Worm (Caenorhabditis elegans) whole organism, early embryonic: ENCODE measurements around the gene kin-24.

Source experiments
- B0310.2 ChIP-seq: sonication (generic microtip); optimal IDR thresholded peaks from 2 replicates; lab custom pipeline; 2016; ENCODE audit warnings: mild to moderate bottlenecking, missing genetic modification characterization, missing compliant biosample characterization
- F13C5.2 ChIP-seq: sonication (generic microtip); optimal IDR thresholded peaks from 2 replicates; lab custom pipeline; 2017; ENCODE audit warnings: mild to moderate bottlenecking, missing genetic modification characterization, inconsistent platforms, missing compliant biosample characterization
- aly-1 ChIP-seq: sonication (generic microtip); optimal IDR thresholded peaks from 2 replicates; lab custom pipeline; 2016; ENCODE audit warnings: missing genetic modification characterization, missing compliant biosample characterization
- ama-1 ChIP-seq: fragments of 150-350 bp; optimal IDR thresholded peaks from 2 replicates; lab custom pipeline; 2014
- ceh-13 ChIP-seq: fragments of 200-800 bp; sonication (Bioruptor generic); optimal IDR thresholded peaks from 2 replicates; lab custom pipeline; 2018; ENCODE audit warnings: mild to moderate bottlenecking, missing genetic modification characterization, missing compliant biosample characterization
- ceh-36 ChIP-seq: sonication (generic microtip); optimal IDR thresholded peaks from 2 replicates; lab custom pipeline; 2016; ENCODE audit warnings: missing genetic modification characterization, inconsistent platforms, missing compliant biosample characterization
- ets-7 ChIP-seq: sonication (generic microtip); optimal IDR thresholded peaks from 2 replicates; lab custom pipeline; 2016; ENCODE audit warnings: missing genotype, missing genetic modification characterization, missing compliant biosample characterization
- flt-1 ChIP-seq: fragments of 200-800 bp; sonication (Bioruptor generic); IDR thresholded peaks from 2 replicates; pipeline ENCODE4 v1.3.6; 2022; ENCODE audit warnings: missing genetic modification characterization, missing compliant biosample characterization
- hmbx-1 ChIP-seq: sonication (generic microtip); optimal IDR thresholded peaks from 2 replicates; lab custom pipeline; 2016; ENCODE audit warnings: mild to moderate bottlenecking, missing genetic modification characterization, missing compliant biosample characterization
- hmg-4 ChIP-seq: fragments of 200-800 bp; sonication (Bioruptor generic); optimal IDR thresholded peaks from 2 replicates; lab custom pipeline; 2018; ENCODE audit warnings: mild to moderate bottlenecking, missing genetic modification characterization, missing compliant biosample characterization
- hnd-1 ChIP-seq: sonication (generic microtip); optimal IDR thresholded peaks from 2 replicates; lab custom pipeline; 2016; ENCODE audit warnings: missing genetic modification characterization, missing compliant biosample characterization
- pes-1 ChIP-seq: fragments of 200-800 bp; sonication (Bioruptor generic); IDR thresholded peaks from 2 replicates; pipeline ENCODE4 v1.3.6; 2022; ENCODE audit warnings: missing genetic modification reagents, missing genetic modification characterization, missing compliant biosample characterization
- scrt-1 ChIP-seq: fragments of 200-800 bp; sonication (Bioruptor generic); IDR thresholded peaks from 2 replicates; pipeline ENCODE4 v1.3.6; 2022; ENCODE audit warnings: missing genetic modification characterization, missing compliant biosample characterization
- sea-1 ChIP-seq: fragments of 200-800 bp; sonication (Bioruptor generic); conservative IDR thresholded peaks from 2 replicates; pipeline ENCODE4 v1.3.6; 2022; ENCODE audit warnings: missing genetic modification characterization, missing compliant biosample characterization
- tbx-11 ChIP-seq: fragments of 200-800 bp; sonication (Bioruptor generic); IDR thresholded peaks from 2 replicates; pipeline ENCODE4 v1.3.6; 2022; ENCODE audit warnings: missing genetic modification characterization, missing compliant biosample characterization
- tbx-37 ChIP-seq: fragments of 200-800 bp; sonication (Bioruptor generic); conservative IDR thresholded peaks from 2 replicates; pipeline ENCODE4 v1.3.6; 2022; ENCODE audit warnings: missing genetic modification reagents, missing genetic modification characterization, missing compliant biosample characterization
- tra-4 ChIP-seq: sonication (generic microtip); optimal IDR thresholded peaks from 2 replicates; lab custom pipeline; 2017; ENCODE audit warnings: missing genetic modification characterization, missing compliant biosample characterization

kin-24 gene

DNA sequence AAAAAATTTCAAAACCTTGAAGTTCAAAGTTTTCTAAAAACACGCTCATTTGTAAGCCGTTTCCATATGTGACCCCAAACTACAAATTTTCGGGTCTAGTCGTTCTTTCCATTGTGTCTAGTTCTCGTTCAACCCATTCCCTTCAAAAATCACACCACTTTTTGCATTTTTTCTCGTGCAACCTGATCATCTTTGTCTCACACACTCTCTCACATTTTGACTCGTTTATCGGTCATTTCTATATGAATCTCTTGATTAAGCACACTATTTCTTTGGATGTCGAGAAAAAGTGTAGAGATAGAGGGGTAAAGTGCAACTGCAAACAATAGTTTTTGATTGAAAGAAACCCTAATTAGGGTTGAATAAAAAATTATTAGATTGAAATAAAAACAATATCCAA is 37.3 kb downstream of the kin-24 start:
- TF ChIP-seq B0310.2 (no peak), F13C5.2 (no peak), ceh-36 (no peak), tbx-11 (GFP tag; lab: Robert Waterston, UW) (no peak), pes-1 (GFP tag; lab: Robert Waterston, UW) (no peak), scrt-1 (GFP tag; lab: Robert Waterston, UW) (no peak), ama-1 (lab: Kevin White, UChicago) (no peak), aly-1 (tag; lab: Kevin White, UChicago) (no peak), ets-7 (tag; lab: Kevin White, UChicago) (no peak), tra-4 (tag; lab: Kevin White, UChicago) (no peak), sea-1 (GFP tag; lab: Robert Waterston, UW) (no peak), hnd-1 (tag; lab: Kevin White, UChicago) (no peak), ceh-13 (no peak), hmbx-1 (tag; lab: Kevin White, UChicago) (no peak)

DNA sequence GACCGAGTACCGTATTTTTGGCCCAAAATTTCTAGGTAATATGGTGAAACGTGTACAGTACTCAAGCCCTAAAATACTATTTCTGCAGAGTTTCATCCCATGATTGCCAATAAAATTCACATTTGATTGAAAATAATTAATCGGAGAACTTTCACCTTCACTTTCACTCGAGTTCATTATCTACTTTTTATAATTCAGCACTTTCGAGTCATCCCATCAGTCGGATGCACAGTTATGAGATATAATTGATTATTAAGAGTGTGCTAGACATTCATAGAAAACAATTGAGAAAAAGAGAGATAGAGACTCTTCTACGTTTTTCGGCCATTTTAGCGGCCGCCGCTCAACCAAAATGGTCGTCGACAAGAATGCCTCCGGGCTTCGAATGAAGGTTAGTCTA is 38.2 kb downstream of the kin-24 start, which contains the start of gene fat-3:
Gene fat-3 (plus strand): TSS at position 313 of the 400 bp plus-strand sequence.
- TF ChIP-seq ets-7 (tag; lab: Kevin White, UChicago), result no peak
- no peak for TF ChIP-seq ama-1 (lab: Kevin White, UChicago)

DNA sequence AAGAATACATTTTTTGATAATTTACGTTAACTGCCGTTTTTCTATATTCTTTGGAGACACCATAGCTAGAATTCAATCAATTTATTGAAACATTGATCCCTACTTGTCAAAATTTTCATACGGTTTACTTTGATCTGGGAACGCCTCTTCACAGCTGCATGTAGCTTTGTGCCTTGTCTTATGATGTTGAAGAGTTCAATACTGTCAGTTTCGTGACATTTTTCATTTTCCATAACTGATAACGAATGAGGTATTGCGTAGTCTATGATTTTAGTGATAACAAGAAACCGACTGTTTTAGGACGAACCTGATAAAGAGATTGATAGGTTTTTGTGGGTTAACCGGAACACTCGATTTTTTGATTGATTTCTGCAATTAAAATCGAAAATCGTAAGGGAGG is 39.5 kb downstream of the kin-24 start:
- no peak for TF ChIP-seq tbx-37 (GFP tag; lab: Robert Waterston, UW)
- TF ChIP-seq ama-1 (lab: Kevin White, UChicago), result no peak
- no peak for TF ChIP-seq tbx-11 (GFP tag; lab: Robert Waterston, UW)
- no peak for TF ChIP-seq aly-1 (tag; lab: Kevin White, UChicago)
- TF ChIP-seq B0310.2, result no peak
- no peak for TF ChIP-seq hmbx-1 (tag; lab: Kevin White, UChicago)
- TF ChIP-seq tra-4 (tag; lab: Kevin White, UChicago), result no peak
- no peak for TF ChIP-seq sea-1 (GFP tag; lab: Robert Waterston, UW)
- TF ChIP-seq scrt-1 (GFP tag; lab: Robert Waterston, UW), result no peak
- TF ChIP-seq pes-1 (GFP tag; lab: Robert Waterston, UW), result no peak
- no peak for TF ChIP-seq ceh-36
- TF ChIP-seq ceh-13, result no peak
- TF ChIP-seq F13C5.2, result no peak
- no peak for TF ChIP-seq ets-7 (tag; lab: Kevin White, UChicago)
- no peak for TF ChIP-seq flt-1

DNA sequence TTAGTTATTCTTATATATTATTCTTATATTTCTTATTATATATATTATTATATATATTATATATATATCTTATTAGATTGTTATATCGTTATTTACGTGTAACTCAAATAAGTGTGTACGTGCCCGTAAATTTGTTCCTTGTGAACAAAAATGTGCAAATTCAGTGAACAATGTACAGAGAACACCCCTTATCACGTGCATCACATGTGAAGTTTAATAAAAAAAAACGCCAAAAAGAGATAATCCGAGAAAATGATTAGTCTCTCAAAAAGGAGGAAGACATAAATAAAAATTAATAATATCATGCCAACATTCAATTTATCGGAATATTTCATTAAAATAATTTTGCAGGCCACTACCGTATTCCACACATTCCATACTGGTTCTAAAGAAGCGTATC is 41.2 kb downstream of the kin-24 start:
- TF ChIP-seq ets-7 (tag; lab: Kevin White, UChicago), result no peak
- no peak for TF ChIP-seq ceh-36
- TF ChIP-seq aly-1 (tag; lab: Kevin White, UChicago), result no peak
- no peak for TF ChIP-seq sea-1 (GFP tag; lab: Robert Waterston, UW)

DNA sequence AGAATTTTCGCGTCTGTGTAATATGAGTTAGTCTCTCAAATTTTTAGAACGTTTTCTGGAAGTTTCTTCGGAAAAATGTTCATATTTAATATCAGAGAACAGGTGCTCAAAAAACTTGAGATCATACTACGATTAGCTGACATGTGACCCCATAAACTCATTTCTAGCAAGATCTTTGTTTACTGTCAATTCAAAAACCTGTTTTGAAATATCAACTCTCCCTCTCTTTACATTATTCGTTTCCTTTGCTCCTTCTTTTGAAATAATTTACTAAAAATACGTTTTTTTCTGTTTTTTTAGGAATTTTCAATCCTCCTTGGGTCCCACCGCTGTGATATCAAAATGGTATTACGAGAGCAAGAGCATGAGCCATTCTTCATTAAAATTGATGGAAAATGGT is 41.8 kb downstream of the kin-24 start, which contains the start of gene fat-4:
Gene fat-4 (plus strand): TSS at position 301 of the 400 bp plus-strand sequence.
- TF ChIP-seq ama-1 (lab: Kevin White, UChicago) (no peak), tra-4 (tag; lab: Kevin White, UChicago) (no peak), scrt-1 (GFP tag; lab: Robert Waterston, UW) (no peak), hmbx-1 (tag; lab: Kevin White, UChicago) (no peak), tbx-37 (GFP tag; lab: Robert Waterston, UW) (no peak), F13C5.2 (no peak), pes-1 (GFP tag; lab: Robert Waterston, UW) (no peak), flt-1 (no peak), hnd-1 (tag; lab: Kevin White, UChicago) (no peak), ceh-36 (no peak), ets-7 (tag; lab: Kevin White, UChicago) (no peak), sea-1 (GFP tag; lab: Robert Waterston, UW) (no peak), ceh-13 (no peak), aly-1 (tag; lab: Kevin White, UChicago) (no peak), hmg-4 (no peak), B0310.2 (no peak), tbx-11 (GFP tag; lab: Robert Waterston, UW) (no peak)

DNA sequence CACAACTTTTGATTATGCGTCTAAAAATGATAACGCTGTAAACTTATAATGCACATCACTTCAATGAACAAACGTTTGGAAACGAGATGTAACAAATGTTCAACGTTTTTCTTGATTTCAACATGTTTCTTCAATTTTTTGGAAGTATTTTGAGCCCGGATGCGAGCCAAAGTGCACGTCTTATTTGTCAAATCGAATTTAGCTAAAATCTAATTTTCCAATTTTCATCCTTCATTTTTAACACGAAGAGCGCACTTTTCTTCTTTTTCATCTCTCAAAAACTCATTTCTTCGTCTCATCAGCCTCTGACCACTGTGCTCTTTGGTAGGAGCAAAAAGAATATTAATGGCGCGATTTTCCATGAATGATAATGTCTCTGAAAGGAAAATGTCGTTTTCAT is 42.6 kb downstream of the kin-24 start:
- no peak for TF ChIP-seq hmg-4
- no peak for TF ChIP-seq ets-7 (tag; lab: Kevin White, UChicago)
- no peak for TF ChIP-seq pes-1 (GFP tag; lab: Robert Waterston, UW)
- no peak for TF ChIP-seq aly-1 (tag; lab: Kevin White, UChicago)
- no peak for TF ChIP-seq sea-1 (GFP tag; lab: Robert Waterston, UW)
- TF ChIP-seq hnd-1 (tag; lab: Kevin White, UChicago), result no peak
- TF ChIP-seq ama-1 (lab: Kevin White, UChicago), result no peak
- no peak for TF ChIP-seq flt-1
- no peak for TF ChIP-seq scrt-1 (GFP tag; lab: Robert Waterston, UW)
- no peak for TF ChIP-seq ceh-13
- TF ChIP-seq B0310.2, result no peak
- TF ChIP-seq F13C5.2, result no peak
- TF ChIP-seq tbx-11 (GFP tag; lab: Robert Waterston, UW), result no peak
- TF ChIP-seq hmbx-1 (tag; lab: Kevin White, UChicago), result no peak
- no peak for TF ChIP-seq tbx-37 (GFP tag; lab: Robert Waterston, UW)
- TF ChIP-seq ceh-36, result no peak

DNA sequence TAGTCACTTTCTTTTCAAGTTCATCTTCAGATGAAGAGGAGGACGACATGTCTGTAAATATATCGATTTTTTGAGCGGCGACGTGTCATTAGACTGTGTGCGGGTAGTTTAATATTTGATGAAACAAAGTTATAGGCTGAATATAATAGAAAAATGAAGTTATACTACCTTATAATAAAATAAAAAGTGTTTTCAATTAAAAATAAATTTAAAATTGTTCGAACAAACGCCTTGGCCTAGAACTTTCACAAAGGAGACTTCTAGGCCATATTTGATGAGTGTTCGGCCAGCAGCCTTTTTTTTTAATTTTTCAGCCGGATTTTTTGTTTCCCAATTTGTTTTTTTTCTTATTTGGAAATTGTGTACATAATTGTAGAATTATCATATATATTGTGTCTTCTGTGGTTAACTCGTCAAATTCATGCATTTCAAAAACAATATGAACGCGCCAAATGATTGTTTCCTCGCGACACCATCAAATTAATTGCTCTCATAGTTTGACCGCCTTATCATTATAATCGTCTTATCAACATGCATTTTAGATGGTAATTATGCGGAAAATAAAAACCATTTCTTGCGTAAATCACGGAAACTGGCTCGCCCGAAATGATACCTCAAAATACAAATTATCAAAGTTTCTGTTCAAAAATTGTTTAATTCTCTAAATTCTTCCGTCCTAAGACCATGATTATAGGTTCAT is 43.4 kb downstream of the kin-24 start, which contains the start of gene T13F2.2:
Gene T13F2.2 (minus strand): TSS at position 51 of the 700 bp plus-strand sequence.
- TF ChIP-seq pes-1 (GFP tag; lab: Robert Waterston, UW) (no peak), F13C5.2 (no peak)

DNA sequence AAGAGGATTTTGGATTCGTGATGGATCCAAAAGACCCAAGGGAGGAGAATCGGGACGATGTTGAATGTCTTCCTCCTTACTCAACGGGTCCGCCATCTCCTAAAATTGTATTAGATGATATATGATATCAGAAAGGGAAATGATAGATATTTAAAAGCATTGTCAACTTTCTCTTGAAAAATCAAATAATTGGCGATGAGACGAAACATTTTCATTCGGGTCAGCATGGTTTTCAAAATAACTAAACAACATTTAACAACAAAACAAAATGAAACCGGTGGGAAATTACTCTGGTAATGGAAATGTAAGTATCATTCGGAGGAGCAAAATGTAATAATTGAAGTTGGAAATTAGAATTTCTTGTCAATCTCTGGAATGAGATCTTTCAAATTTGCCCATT is 44.4 kb downstream of the kin-24 start, which contains the start of gene pis-1:
Gene pis-1 (minus strand): TSS at position 101 of the 400 bp plus-strand sequence.
- no peak for TF ChIP-seq tra-4 (tag; lab: Kevin White, UChicago)
- no peak for TF ChIP-seq hnd-1 (tag; lab: Kevin White, UChicago)
- TF ChIP-seq ceh-13, result no peak
- no peak for TF ChIP-seq hmbx-1 (tag; lab: Kevin White, UChicago)
